Worm (Caenorhabditis elegans): ENCODE results near the gene dhs-19.

DNA sequence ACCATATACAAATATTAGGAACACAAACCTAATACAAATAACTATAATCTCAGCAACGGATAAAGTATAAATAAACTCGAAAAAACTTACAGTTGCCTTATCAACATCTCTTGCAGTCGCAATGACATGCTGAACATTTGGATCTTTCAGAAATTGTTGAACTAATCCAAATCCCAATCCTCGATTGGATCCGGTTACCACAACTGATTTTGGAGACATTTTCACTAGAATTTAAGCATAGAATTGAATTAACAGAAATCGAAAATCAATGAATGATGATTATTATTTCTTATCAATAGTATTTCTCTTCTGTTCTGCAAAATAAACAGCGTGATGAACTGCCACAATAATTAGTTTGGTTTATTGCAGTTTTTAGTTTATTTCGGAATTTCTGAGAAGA is 29.9 kb upstream of the dhs-19 start, which contains the start of the genes C55A6.11 and C55A6.7:
- no peak for TF ChIP-seq unc-62 (GFP tag; optimal IDR thresholded peaks at IDR 0.05)
- no peak for TF ChIP-seq nhr-237 (tag; optimal IDR thresholded peaks at IDR 0.05)
- no peak for TF ChIP-seq ztf-11 (tag; optimal IDR thresholded peaks at IDR 0.05)
- TF ChIP-seq elt-3 (tag; optimal IDR thresholded peaks at IDR 0.05): no peak
